Worm (Caenorhabditis elegans) whole organism, early embryonic: ENCODE measurements around the gene W04G3.5.

Source experiments
- B0310.2 ChIP-seq: sonication (generic microtip); optimal IDR thresholded peaks from 2 replicates; lab custom pipeline; 2016; ENCODE audit warnings: mild to moderate bottlenecking, missing genetic modification characterization, missing compliant biosample characterization
- F13C5.2 ChIP-seq: sonication (generic microtip); optimal IDR thresholded peaks from 2 replicates; lab custom pipeline; 2017; ENCODE audit warnings: mild to moderate bottlenecking, missing genetic modification characterization, inconsistent platforms, missing compliant biosample characterization
- aly-1 ChIP-seq: sonication (generic microtip); optimal IDR thresholded peaks from 2 replicates; lab custom pipeline; 2016; ENCODE audit warnings: missing genetic modification characterization, missing compliant biosample characterization
- ama-1 ChIP-seq: fragments of 150-350 bp; optimal IDR thresholded peaks from 2 replicates; lab custom pipeline; 2014
- ceh-13 ChIP-seq: fragments of 200-800 bp; sonication (Bioruptor generic); optimal IDR thresholded peaks from 2 replicates; lab custom pipeline; 2018; ENCODE audit warnings: mild to moderate bottlenecking, missing genetic modification characterization, missing compliant biosample characterization
- ceh-36 ChIP-seq: sonication (generic microtip); optimal IDR thresholded peaks from 2 replicates; lab custom pipeline; 2016; ENCODE audit warnings: missing genetic modification characterization, inconsistent platforms, missing compliant biosample characterization
- flt-1 ChIP-seq: fragments of 200-800 bp; sonication (Bioruptor generic); IDR thresholded peaks from 2 replicates; pipeline ENCODE4 v1.3.6; 2022; ENCODE audit warnings: missing genetic modification characterization, missing compliant biosample characterization
- hmg-4 ChIP-seq: fragments of 200-800 bp; sonication (Bioruptor generic); optimal IDR thresholded peaks from 2 replicates; lab custom pipeline; 2018; ENCODE audit warnings: mild to moderate bottlenecking, missing genetic modification characterization, missing compliant biosample characterization
- hnd-1 ChIP-seq: sonication (generic microtip); optimal IDR thresholded peaks from 2 replicates; lab custom pipeline; 2016; ENCODE audit warnings: missing genetic modification characterization, missing compliant biosample characterization
- pes-1 ChIP-seq: fragments of 200-800 bp; sonication (Bioruptor generic); IDR thresholded peaks from 2 replicates; pipeline ENCODE4 v1.3.6; 2022; ENCODE audit warnings: missing genetic modification reagents, missing genetic modification characterization, missing compliant biosample characterization
- scrt-1 ChIP-seq: fragments of 200-800 bp; sonication (Bioruptor generic); IDR thresholded peaks from 2 replicates; pipeline ENCODE4 v1.3.6; 2022; ENCODE audit warnings: missing genetic modification characterization, missing compliant biosample characterization
- sea-1 ChIP-seq: fragments of 200-800 bp; sonication (Bioruptor generic); conservative IDR thresholded peaks from 2 replicates; pipeline ENCODE4 v1.3.6; 2022; ENCODE audit warnings: missing genetic modification characterization, missing compliant biosample characterization
- tbx-11 ChIP-seq: fragments of 200-800 bp; sonication (Bioruptor generic); IDR thresholded peaks from 2 replicates; pipeline ENCODE4 v1.3.6; 2022; ENCODE audit warnings: missing genetic modification characterization, missing compliant biosample characterization
- tra-4 ChIP-seq: sonication (generic microtip); optimal IDR thresholded peaks from 2 replicates; lab custom pipeline; 2017; ENCODE audit warnings: missing genetic modification characterization, missing compliant biosample characterization

DNA sequence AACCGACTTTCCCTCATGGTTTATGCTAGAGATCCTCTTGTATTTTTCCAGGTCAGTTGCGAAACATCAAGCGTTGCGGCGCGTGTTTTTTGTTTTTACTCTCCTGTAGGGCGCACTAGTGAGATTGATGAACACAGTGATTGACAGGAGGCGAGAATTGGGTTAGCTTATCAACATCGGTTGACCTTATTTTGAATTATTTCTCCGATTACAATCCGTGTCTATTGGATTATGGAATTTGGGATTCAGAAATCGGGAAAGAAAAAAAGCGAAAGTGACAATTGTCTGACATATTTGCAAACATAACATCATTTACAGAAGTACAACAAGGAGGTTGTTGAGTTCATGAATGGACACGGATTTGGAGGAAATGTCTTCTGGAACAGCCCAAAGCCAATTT, 12.5 kb upstream of the W04G3.5 start:
- TF ChIP-seq flt-1 (GFP tag; lab: Robert Waterston, UW) (no peak), sea-1 (GFP tag; lab: Robert Waterston, UW) (no peak), hnd-1 (tag; lab: Kevin White, UChicago) (no peak), tra-4 (tag; lab: Kevin White, UChicago) (no peak), ama-1 (lab: Kevin White, UChicago) (no peak), F13C5.2 (no peak), hmg-4 (GFP tag; lab: Kevin White, UChicago) (no peak), tbx-11 (GFP tag; lab: Robert Waterston, UW) (no peak), B0310.2 (tag; lab: Kevin White, UChicago) (no peak), ceh-36 (no peak), aly-1 (no peak), ceh-13 (GFP tag; lab: Kevin White, UChicago) (no peak), pes-1 (GFP tag; lab: Robert Waterston, UW) (no peak), scrt-1 (GFP tag; lab: Robert Waterston, UW) (no peak)
